Fruit fly (Drosophila melanogaster) whole organism, embryonic: ENCODE measurements around the gene CG13884.

Experiments
- Atf-2 ChIP-seq: fragments of 200-800 bp; sonication (Bioruptor generic); optimal IDR thresholded peaks from 2 replicates; lab custom pipeline; 2016; ENCODE audit warnings: missing biosample characterization, missing genetic modification characterization
- Bteb2 ChIP-seq: fragments of 200-800 bp; sonication (Bioruptor generic); optimal IDR thresholded peaks from 2 replicates; lab custom pipeline; 2016; ENCODE audit warnings: missing biosample characterization, missing genetic modification characterization
- CG10366 ChIP-seq: fragments of 200-800 bp; sonication (Bioruptor generic); IDR thresholded peaks from 2 replicates; pipeline ENCODE4 v1.3.6; 2022; ENCODE audit warnings: missing biosample characterization, missing genetic modification characterization
- CG12744 ChIP-seq: fragments of 200-800 bp; sonication (Bioruptor generic); optimal IDR thresholded peaks from 2 replicates; lab custom pipeline; 2016; ENCODE audit warnings: missing biosample characterization, missing genetic modification characterization
- CG13287 ChIP-seq: fragments of 200-800 bp; sonication (Bioruptor generic); IDR thresholded peaks from 2 replicates; pipeline ENCODE4 v1.3.6; 2022; ENCODE audit warnings: missing biosample characterization, missing genetic modification characterization; ENCODE audit not compliant: partially characterized antibody
- CG13624 ChIP-seq: fragments of 200-800 bp; sonication (Bioruptor generic); optimal IDR thresholded peaks from 2 replicates; lab custom pipeline; 2016; ENCODE audit warnings: missing biosample characterization, missing genetic modification characterization
- CG14710 ChIP-seq: fragments of 200-800 bp; sonication (Bioruptor generic); optimal IDR thresholded peaks from 3 replicates; lab custom pipeline; 2019; ENCODE audit warnings: missing biosample characterization, mild to moderate bottlenecking, missing genetic modification characterization, moderate library complexity
- CG16813 ChIP-seq: fragments of 200-800 bp; sonication (Bioruptor generic); IDR thresholded peaks from 3 replicates; pipeline ENCODE4 v1.3.6; 2022; ENCODE audit warnings: missing biosample characterization, missing genetic modification characterization; ENCODE audit not compliant: partially characterized antibody
- CG17328 ChIP-seq: fragments of 200-800 bp; sonication (Bioruptor generic); IDR thresholded peaks from 2 replicates; pipeline ENCODE4 v1.3.6; 2022; ENCODE audit warnings: missing biosample characterization, missing genetic modification characterization
- CG17361 ChIP-seq: fragments of 200-800 bp; sonication (Bioruptor generic); IDR thresholded peaks from 3 replicates; pipeline ENCODE4 v1.3.6; 2022; ENCODE audit warnings: missing biosample characterization, missing genetic modification characterization
- CG17568 ChIP-seq: fragments of 200-800 bp; sonication (Bioruptor generic); optimal IDR thresholded peaks from 2 replicates; lab custom pipeline; 2018; ENCODE audit warnings: missing biosample characterization, mild to moderate bottlenecking, missing genetic modification characterization, moderate library complexity
- CG33557 ChIP-seq: fragments of 200-800 bp; sonication (Bioruptor generic); optimal IDR thresholded peaks from 2 replicates; lab custom pipeline; 2019; ENCODE audit warnings: missing biosample characterization, mild to moderate bottlenecking, missing genetic modification characterization, moderate library complexity
- CG43689 ChIP-seq: fragments of 200-800 bp; sonication (Bioruptor generic); IDR thresholded peaks from 2 replicates; pipeline ENCODE4 v1.3.6; 2022; ENCODE audit warnings: missing biosample characterization, missing genetic modification characterization
- CG6254 ChIP-seq: fragments of 200-800 bp; sonication (Bioruptor generic); optimal IDR thresholded peaks from 3 replicates; lab custom pipeline; 2017; ENCODE audit warnings: mild to moderate bottlenecking, missing biosample characterization, missing genetic modification reagents, missing genetic modification characterization
- CG8478 ChIP-seq: fragments of >200 bp; optimal IDR thresholded peaks from 2 replicates; lab custom pipeline; 2018
- CG9215 ChIP-seq: fragments of 200-800 bp; sonication (Bioruptor generic); IDR thresholded peaks from 2 replicates; pipeline ENCODE4 v1.3.6; 2022; ENCODE audit warnings: missing biosample characterization, missing genetic modification characterization
- Deaf1 ChIP-seq: fragments of 200-800 bp; optimal IDR thresholded peaks from 3 replicates; lab custom pipeline; 2019; ENCODE audit warnings: missing biosample characterization, mild to moderate bottlenecking, missing genetic modification characterization, moderate library complexity
- Dp ChIP-seq: fragments of 200-800 bp; sonication (Bioruptor generic); optimal IDR thresholded peaks from 2 replicates; lab custom pipeline; 2018; ENCODE audit warnings: missing biosample characterization, mild to moderate bottlenecking, missing genetic modification characterization, moderate library complexity
- HLH54F ChIP-seq: fragments of 200-800 bp; sonication (Bioruptor generic); optimal IDR thresholded peaks from 3 replicates; lab custom pipeline; 2016; ENCODE audit warnings: missing biosample characterization, missing genetic modification characterization
- Hand ChIP-seq: fragments of 200-800 bp; sonication (Bioruptor generic); optimal IDR thresholded peaks from 2 replicates; lab custom pipeline; 2017; ENCODE audit warnings: mild to moderate bottlenecking, missing biosample characterization, missing genetic modification reagents, missing genetic modification characterization
- Jarid2 ChIP-seq: fragments of 200-800 bp; sonication (Bioruptor generic); optimal IDR thresholded peaks from 3 replicates; lab custom pipeline; 2017; ENCODE audit warnings: mild to moderate bottlenecking, missing biosample characterization, missing genetic modification reagents, missing genetic modification characterization
- Kr ChIP-seq: fragments of 200-800 bp; sonication (Bioruptor generic); optimal IDR thresholded peaks from 2 replicates; lab custom pipeline; 2017; ENCODE audit warnings: missing biosample characterization, mild to moderate bottlenecking, missing genetic modification characterization
- NC2α ChIP-seq: fragments of 200-800 bp; sonication (Bioruptor generic); optimal IDR thresholded peaks from 2 replicates; lab custom pipeline; 2016; ENCODE audit warnings: missing biosample characterization, missing genetic modification characterization
- Neu2 ChIP-seq: fragments of 200-800 bp; sonication (Bioruptor generic); optimal IDR thresholded peaks from 3 replicates; lab custom pipeline; 2016; ENCODE audit warnings: missing biosample characterization, missing genetic modification characterization, borderline replicate concordance
- Pdp1 ChIP-seq, 2 experiments: fragments of 200-800 bp; sonication (Bioruptor generic); optimal IDR thresholded peaks; 3 replicates each; lab custom pipeline; 2016; ENCODE audit warnings: missing biosample characterization in 2 of 2, missing genetic modification characterization in 2 of 2, mild to moderate bottlenecking in 1 of 2, moderate library complexity in 1 of 2
- Sry-δ ChIP-seq: fragments of 200-800 bp; sonication (Bioruptor generic); optimal IDR thresholded peaks from 2 replicates; lab custom pipeline; 2016; ENCODE audit warnings: missing biosample characterization, missing genetic modification characterization
- ac ChIP-seq: fragments of 200-800 bp; sonication (Bioruptor generic); optimal IDR thresholded peaks from 3 replicates; lab custom pipeline; 2017; ENCODE audit warnings: missing biosample characterization, mild to moderate bottlenecking, missing genetic modification characterization
- ap ChIP-seq: fragments of 200-800 bp; sonication (Bioruptor generic); IDR thresholded peaks from 2 replicates; pipeline ENCODE4 v1.3.6; 2022; ENCODE audit warnings: missing biosample characterization, missing genetic modification characterization
- az2 ChIP-seq: fragments of 200-800 bp; sonication (Bioruptor generic); optimal IDR thresholded peaks from 3 replicates; lab custom pipeline; 2016; ENCODE audit warnings: missing biosample characterization, missing genetic modification characterization
- br ChIP-seq: fragments of >200 bp; optimal IDR thresholded peaks from 2 replicates; lab custom pipeline; 2017
- crp ChIP-seq, 2 experiments: fragments of 200-800 bp; sonication (Bioruptor generic); optimal IDR thresholded peaks; 2 replicates in 1 of 2; 3 replicates in 1 of 2; lab custom pipeline; 2017; ENCODE audit warnings: missing biosample characterization in 2 of 2, missing genetic modification characterization in 2 of 2, mild to moderate bottlenecking in 1 of 2, moderate library complexity in 1 of 2
- dmrt11E ChIP-seq: fragments of 200-800 bp; sonication (Bioruptor generic); optimal IDR thresholded peaks from 3 replicates; lab custom pipeline; 2018; ENCODE audit warnings: missing biosample characterization, mild to moderate bottlenecking, missing genetic modification characterization, moderate library complexity
- dpn ChIP-seq, 2 experiments: fragments of 200-800 bp; sonication (Bioruptor generic); optimal IDR thresholded peaks; 3 replicates each; lab custom pipeline; 2016; ENCODE audit warnings: missing biosample characterization in 2 of 2, missing genetic modification characterization in 2 of 2
- fd96Cb ChIP-seq: fragments of 200-800 bp; sonication (Bioruptor generic); optimal IDR thresholded peaks from 2 replicates; lab custom pipeline; 2018; ENCODE audit warnings: missing biosample characterization, mild to moderate bottlenecking, missing genetic modification characterization, moderate library complexity
- fu2 ChIP-seq: fragments of 200-800 bp; sonication (Bioruptor generic); optimal IDR thresholded peaks from 2 replicates; lab custom pipeline; 2016; ENCODE audit warnings: missing biosample characterization, missing genetic modification characterization
- gem ChIP-seq: fragments of 200-800 bp; sonication (Bioruptor generic); optimal IDR thresholded peaks from 2 replicates; lab custom pipeline; 2019; ENCODE audit warnings: missing biosample characterization, mild to moderate bottlenecking, missing genetic modification characterization, moderate library complexity
- grn ChIP-seq: fragments of 200-800 bp; sonication (Bioruptor generic); optimal IDR thresholded peaks from 3 replicates; lab custom pipeline; 2017; ENCODE audit warnings: missing biosample characterization, missing genetic modification characterization
- insv ChIP-seq, 2 experiments: fragments of 200-800 bp; sonication (Bioruptor generic); optimal IDR thresholded peaks; 3 replicates each; lab custom pipeline; 2016 to 2018; ENCODE audit warnings: missing biosample characterization in 2 of 2, missing genetic modification characterization in 2 of 2
- lola ChIP-seq, 3 experiments: fragments of >200 bp in 2 of 3; fragments of 200-800 bp in 1 of 3; sonication (Bioruptor generic) in 1 of 3; optimal IDR thresholded peaks; 2 replicates each; lab custom pipeline; 2017 to 2019; ENCODE audit warnings: missing biosample characterization in 3 of 3, missing genetic modification characterization in 3 of 3, mild to moderate bottlenecking in 1 of 3, moderate library complexity in 1 of 3
- mirr ChIP-seq: fragments of 200-800 bp; sonication (Bioruptor generic); optimal IDR thresholded peaks from 3 replicates; lab custom pipeline; 2018; ENCODE audit warnings: missing biosample characterization, mild to moderate bottlenecking, missing genetic modification characterization
- mld ChIP-seq: fragments of 200-800 bp; sonication (Bioruptor generic); IDR thresholded peaks from 3 replicates; pipeline ENCODE4 v1.3.6; 2022; ENCODE audit warnings: missing biosample characterization, missing genetic modification characterization; ENCODE audit not compliant: partially characterized antibody
- nmo ChIP-seq: fragments of 200-800 bp; sonication (Bioruptor generic); optimal IDR thresholded peaks from 2 replicates; lab custom pipeline; 2018; ENCODE audit warnings: missing biosample characterization, mild to moderate bottlenecking, missing genetic modification characterization, moderate library complexity
- sc ChIP-seq, 3 experiments: fragments of >200 bp in 2 of 3; fragments of 200-800 bp in 1 of 3; sonication (Bioruptor generic) in 1 of 3; optimal IDR thresholded peaks; 2 replicates in 2 of 3; 3 replicates in 1 of 3; lab custom pipeline; 2017; ENCODE audit warnings: mild to moderate bottlenecking in 1 of 3, missing biosample characterization in 1 of 3, missing genetic modification characterization in 1 of 3, missing genetic modification reagents in 1 of 3
- seq ChIP-seq: fragments of 200-800 bp; sonication (Bioruptor generic); IDR thresholded peaks from 2 replicates; pipeline ENCODE4 v1.3.6; 2022; ENCODE audit warnings: missing biosample characterization, missing genetic modification characterization
- sim ChIP-seq: fragments of 200-800 bp; sonication (Bioruptor generic); IDR thresholded peaks from 2 replicates; pipeline ENCODE4 v1.3.6; 2022; ENCODE audit warnings: missing biosample characterization, missing genetic modification characterization
- sisA ChIP-seq: fragments of 200-800 bp; sonication (Bioruptor generic); IDR thresholded peaks from 2 replicates; pipeline ENCODE4 v1.3.6; 2022; ENCODE audit warnings: missing biosample characterization, missing genetic modification characterization
- z ChIP-seq: fragments of 200-800 bp; sonication (Bioruptor generic); IDR thresholded peaks from 3 replicates; pipeline ENCODE4 v1.3.6; 2022; ENCODE audit warnings: missing biosample characterization, missing genetic modification characterization

The CG13884 gene

DNA sequence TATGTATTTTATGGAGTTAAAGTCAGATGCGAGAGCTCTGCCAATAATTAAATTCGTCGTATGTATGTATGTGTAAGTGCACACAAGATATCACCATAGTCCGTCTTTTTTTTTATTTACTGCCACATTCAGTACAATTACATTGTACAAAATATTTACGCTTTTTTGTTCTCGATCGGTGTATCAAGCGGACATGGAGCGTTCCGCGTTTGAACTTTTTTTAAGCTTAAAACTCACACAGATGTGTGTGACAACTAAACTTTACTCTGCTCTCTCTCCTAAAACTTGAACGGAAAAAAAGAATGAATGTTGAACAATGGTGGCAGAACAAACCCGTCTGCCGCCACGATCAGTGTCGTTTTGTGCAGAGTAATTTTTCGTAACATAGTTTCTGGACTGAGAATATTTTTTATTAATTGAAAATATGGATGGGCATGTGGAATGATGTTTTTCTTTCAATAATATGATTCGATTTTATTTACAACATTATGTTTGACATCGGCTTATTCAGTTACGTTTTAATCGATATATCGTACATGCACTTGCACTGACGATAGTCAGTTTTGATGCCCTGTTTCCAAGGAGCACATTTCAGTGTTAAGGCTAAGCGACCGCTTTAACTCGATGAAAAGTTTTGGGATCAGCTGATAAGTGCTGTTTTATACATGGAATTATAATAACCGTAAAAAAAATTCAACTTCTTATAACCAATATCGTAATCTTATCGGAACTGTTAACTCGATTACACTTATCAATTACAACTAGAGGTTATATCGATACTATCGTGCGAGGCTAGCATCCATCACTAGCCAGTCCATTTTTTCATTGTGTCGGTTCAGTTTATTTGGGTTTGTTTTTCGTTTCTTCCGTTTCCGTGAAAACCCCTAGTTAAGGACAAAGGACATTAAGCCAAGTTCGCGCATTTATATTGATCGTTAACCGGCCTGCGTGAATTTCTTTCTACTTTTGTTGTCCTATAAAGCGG, 19.3 kb downstream of the CG13884 start, which contains the start of gene mth (continued):
- TF ChIP-seq CG10366 (GFP tag; lab: Robert Waterston, UW) (peak; percentile 51), mld (GFP tag; lab: Robert Waterston, UW) (peak; percentile 93; the same call in 2 of the 3 replicates), nmo (GFP tag; lab: Kevin White, UChicago) (peak; percentile 81), fu2 (GFP tag; lab: Kevin White, UChicago) (peak; percentile 54), grn (peak; percentile 39), Kr (GFP tag; lab: Kevin White, UChicago) (no peak), ac (GFP tag; lab: Kevin White, UChicago) (no peak), Bteb2 (GFP tag; lab: Kevin White, UChicago) (no peak), insv (GFP tag; optimal IDR thresholded peaks at IDR 0.05; lab: Kevin White, UChicago) (peak in 1 of 2 experiments; percentile 79), Hand (GFP tag; lab: Kevin White, UChicago) (no peak), z (GFP tag; lab: Robert Waterston, UW) (no peak), Neu2 (GFP tag; lab: Kevin White, UChicago) (peak; percentile 87), Pdp1 (GFP tag; optimal IDR thresholded peaks at IDR 0.05; lab: Kevin White, UChicago) (peak; percentile 50 to 64), Atf-2 (GFP tag; lab: Kevin White, UChicago) (peak; percentile 62), dpn (GFP tag; optimal IDR thresholded peaks at IDR 0.05; lab: Kevin White, UChicago) (peak; percentile 53 to 60), crp (GFP tag; optimal IDR thresholded peaks at IDR 0.05; lab: Kevin White, UChicago) (peak in 1 of 2 experiments; percentile 54), CG9215 (GFP tag; lab: Robert Waterston, UW) (no peak; the same call in 1 of the 2 replicates), Sry-δ (GFP tag; lab: Kevin White, UChicago) (peak; percentile 98), CG8478 (lab: Kevin White, UChicago) (no peak), CG43689 (GFP tag; lab: Robert Waterston, UW) (no peak), CG12744 (no peak), fd96Cb (tag; lab: Kevin White, UChicago) (no peak), CG17361 (GFP tag; lab: Robert Waterston, UW) (peak; percentile 62; the same call in 2 of the 3 replicates), Jarid2 (GFP tag; lab: Kevin White, UChicago) (peak; percentile 46), CG6254 (GFP tag; lab: Kevin White, UChicago) (no peak), ap (GFP tag; lab: Robert Waterston, UW) (no peak), CG17568 (GFP tag; lab: Kevin White, UChicago) (no peak), sisA (GFP tag; lab: Robert Waterston, UW) (peak; percentile 44), az2 (GFP tag; lab: Kevin White, UChicago) (peak; percentile 42), sim (GFP tag; lab: Robert Waterston, UW) (0 out of 2 replicates have a peak, but pooled peaks have one; percentile 29), br (lab: Kevin White, UChicago) (no peak), CG14710 (peak; percentile 85), dmrt11E (tag; lab: Kevin White, UChicago) (peak; percentile 40), lola (GFP tag; optimal IDR thresholded peaks at IDR 0.05; lab: Kevin White, UChicago) (peak in 2 of 3 experiments; percentile 25 to 32), CG13287 (GFP tag; lab: Robert Waterston, UW) (peak; percentile 99), CG13624 (GFP tag; lab: Kevin White, UChicago) (peak; percentile 80), Dp (peak; percentile 33), gem (tag; lab: Kevin White, UChicago) (peak; percentile 63), seq (no peak), sc (optimal IDR thresholded peaks at IDR 0.05; lab: Kevin White, UChicago) (no peak), sc (GFP tag; optimal IDR thresholded peaks at IDR 0.05; lab: Kevin White, UChicago) (no peak), CG17328 (GFP tag; lab: Robert Waterston, UW) (no peak), CG33557 (peak; percentile 51), HLH54F (peak; percentile 32), mirr (no peak), NC2α (peak; percentile 33), CG16813 (GFP tag; lab: Robert Waterston, UW) (peak; percentile 99), Deaf1 (peak; percentile 25)
